Worm (Caenorhabditis elegans): ENCODE results near the gene C18B12.4.

- TF ChIP-seq pha-4 (tag; optimal IDR thresholded peaks at IDR 0.05) (no peak), nhr-12 (tag; optimal IDR thresholded peaks at IDR 0.05) (no peak), unc-62 (GFP tag; optimal IDR thresholded peaks at IDR 0.05) (no peak), ztf-11 (tag; optimal IDR thresholded peaks at IDR 0.05) (no peak), lin-13 (tag; optimal IDR thresholded peaks at IDR 0.05) (no peak), snpc-4 (tag; optimal IDR thresholded peaks at IDR 0.05) (no peak)
Observed at ce11 chrX:15011526-15012274, 28.7 kb downstream of the C18B12.4 start.

All from whole organism, mixed stage, embryonic.